Fruit fly (Drosophila melanogaster): Measurements from ENCODE around the gene CG31468.
A peak's percentile ranks its signal among the peaks of the same experiment; 100 is the strongest.

Gene CG31468

dm6 chr3R:23732990-23733512 lies 32.9 kb upstream of the CG31468 start, which contains the start of the genes Hmgcr and Rpn9 (continued):
- no peak for TF ChIP-seq CG32264 (GFP tag; optimal IDR thresholded peaks at IDR 0.05)
- no peak for TF ChIP-seq Mio (GFP tag; optimal IDR thresholded peaks at IDR 0.05)
- TF ChIP-seq Sp1 (GFP tag; optimal IDR thresholded peaks at IDR 0.05) = no peak
- TF ChIP-seq Vsx2 (GFP tag; optimal IDR thresholded peaks at IDR 0.05; ENCODE audit: partially characterized antibody) = peak; percentile 79
- no peak for TF ChIP-seq Hr83 (GFP tag; optimal IDR thresholded peaks at IDR 0.05; ENCODE audit: poor library complexity, severe bottlenecking)
- no peak for TF ChIP-seq Abd-B (GFP tag; optimal IDR thresholded peaks at IDR 0.05)

- no peak for TF ChIP-seq rgr (GFP tag; optimal IDR thresholded peaks at IDR 0.05)
- no peak for TF ChIP-seq CG32264 (GFP tag; optimal IDR thresholded peaks at IDR 0.05)
- TF ChIP-seq Sp1 (GFP tag; optimal IDR thresholded peaks at IDR 0.05) = no peak
- no peak for TF ChIP-seq Dif (GFP tag; optimal IDR thresholded peaks at IDR 0.05; ENCODE audit: partially characterized antibody)
- no peak for TF ChIP-seq Hr78 (GFP tag; optimal IDR thresholded peaks at IDR 0.05)
- no peak for TF ChIP-seq h (GFP tag; optimal IDR thresholded peaks at IDR 0.05)
- TF ChIP-seq sv (GFP tag; optimal IDR thresholded peaks at IDR 0.05) = no peak
- no peak for TF ChIP-seq psq (GFP tag; optimal IDR thresholded peaks at IDR 0.05)
- TF ChIP-seq tai (GFP tag; optimal IDR thresholded peaks at IDR 0.05) = no peak
- no peak for TF ChIP-seq fru (GFP tag; optimal IDR thresholded peaks at IDR 0.05)
- no peak for TF ChIP-seq Hnf4 (GFP tag; optimal IDR thresholded peaks at IDR 0.05)
- TF ChIP-seq Vsx2 (GFP tag; optimal IDR thresholded peaks at IDR 0.05; ENCODE audit: partially characterized antibody) = no peak
- TF ChIP-seq dmrt93B (GFP tag; optimal IDR thresholded peaks at IDR 0.05) = no peak
- TF ChIP-seq Myc (optimal IDR thresholded peaks at IDR 0.05) = no peak
- TF ChIP-seq CrebA (GFP tag; optimal IDR thresholded peaks at IDR 0.05; ENCODE audit: borderline replicate concordance) = no peak
- no peak for TF ChIP-seq foxo (GFP tag; optimal IDR thresholded peaks at IDR 0.05)
- no peak for TF ChIP-seq Jra (GFP tag; optimal IDR thresholded peaks at IDR 0.05)
Measured at dm6 chr3R:23732533-23732932, 32.4 kb upstream of the CG31468 start.

dm6 chr3R:23730472-23730801 lies 30.3 kb upstream of the CG31468 start:
- TF ChIP-seq Abd-B (GFP tag; optimal IDR thresholded peaks at IDR 0.05) (no peak), Rel (GFP tag; optimal IDR thresholded peaks at IDR 0.05) (no peak), Rel (tag; optimal IDR thresholded peaks at IDR 0.05) (peak; percentile 97)

- TF ChIP-seq Sp1 (GFP tag; optimal IDR thresholded peaks at IDR 0.05) = peak; percentile 9
- no peak for TF ChIP-seq Dfd (GFP tag; optimal IDR thresholded peaks at IDR 0.05)
- no peak for TF ChIP-seq Rel (GFP tag; optimal IDR thresholded peaks at IDR 0.05)
- TF ChIP-seq Rel (tag; optimal IDR thresholded peaks at IDR 0.05) = peak; percentile 5
- no peak for TF ChIP-seq psq (GFP tag; optimal IDR thresholded peaks at IDR 0.05)
- TF ChIP-seq CG32264 (GFP tag; optimal IDR thresholded peaks at IDR 0.05) = no peak
- no peak for TF ChIP-seq tai (GFP tag; optimal IDR thresholded peaks at IDR 0.05)
- TF ChIP-seq jim (GFP tag; optimal IDR thresholded peaks at IDR 0.05) = no peak
- no peak for TF ChIP-seq dsf (GFP tag; optimal IDR thresholded peaks at IDR 0.05; ENCODE audit: borderline replicate concordance)
- TF ChIP-seq woc (GFP tag; optimal IDR thresholded peaks at IDR 0.05) = no peak
- TF ChIP-seq dl (GFP tag; optimal IDR thresholded peaks at IDR 0.05; ENCODE audit: insufficient read depth in 1 of 2, partially characterized antibody in 2 of 2) = no peak
- TF ChIP-seq rgr (GFP tag; optimal IDR thresholded peaks at IDR 0.05) = no peak
- no peak for TF ChIP-seq sage (GFP tag; optimal IDR thresholded peaks at IDR 0.05)
- TF ChIP-seq CG9705 (GFP tag; optimal IDR thresholded peaks at IDR 0.05) = no peak
- TF ChIP-seq Vsx2 (GFP tag; optimal IDR thresholded peaks at IDR 0.05; ENCODE audit: partially characterized antibody) = no peak
- TF ChIP-seq Abd-B (GFP tag; optimal IDR thresholded peaks at IDR 0.05) = no peak
- TF ChIP-seq fru (GFP tag; optimal IDR thresholded peaks at IDR 0.05) = peak; percentile 14
- no peak for TF ChIP-seq CrebA (GFP tag; optimal IDR thresholded peaks at IDR 0.05; ENCODE audit: borderline replicate concordance)
- TF ChIP-seq Jra (GFP tag; optimal IDR thresholded peaks at IDR 0.05) = no peak
- no peak for TF ChIP-seq dmrt93B (GFP tag; optimal IDR thresholded peaks at IDR 0.05)
- peak; percentile 52 for TF ChIP-seq brk (GFP tag; optimal IDR thresholded peaks at IDR 0.05)
- no peak for TF ChIP-seq Hr78 (GFP tag; optimal IDR thresholded peaks at IDR 0.05)
- no peak for TF ChIP-seq N (GFP tag; optimal IDR thresholded peaks at IDR 0.05)
- no peak for TF ChIP-seq Mio (GFP tag; optimal IDR thresholded peaks at IDR 0.05)
- no peak for TF ChIP-seq pan (optimal IDR thresholded peaks at IDR 0.05)
- TF ChIP-seq ey (GFP tag; optimal IDR thresholded peaks at IDR 0.05) = no peak
- TF ChIP-seq usp (GFP tag; optimal IDR thresholded peaks at IDR 0.05) = no peak
- no peak for TF ChIP-seq Hr83 (GFP tag; optimal IDR thresholded peaks at IDR 0.05; ENCODE audit: poor library complexity, severe bottlenecking)
- no peak for TF ChIP-seq sv (GFP tag; optimal IDR thresholded peaks at IDR 0.05)
- TF ChIP-seq foxo (GFP tag; optimal IDR thresholded peaks at IDR 0.05) = peak in 1 of 2 experiments; percentile 15
- TF ChIP-seq HLH106 (tag; optimal IDR thresholded peaks at IDR 0.05) = peak; percentile 8
- TF ChIP-seq OdsH (GFP tag; optimal IDR thresholded peaks at IDR 0.05) = no peak
- TF ChIP-seq Hnf4 (GFP tag; optimal IDR thresholded peaks at IDR 0.05) = peak; percentile 2
- no peak for TF ChIP-seq Myc (optimal IDR thresholded peaks at IDR 0.05)
- TF ChIP-seq br (GFP tag; optimal IDR thresholded peaks at IDR 0.05) = peak; percentile 14
- TF ChIP-seq lola (GFP tag; optimal IDR thresholded peaks at IDR 0.05) = no peak
- TF ChIP-seq GATAd (GFP tag; optimal IDR thresholded peaks at IDR 0.05) = no peak
- peak; percentile 40 for TF ChIP-seq h (GFP tag; optimal IDR thresholded peaks at IDR 0.05)
- peak; percentile 40 for TF ChIP-seq Dif (GFP tag; optimal IDR thresholded peaks at IDR 0.05; ENCODE audit: partially characterized antibody)
Measured at dm6 chr3R:23729632-23730471, 29.7 kb upstream of the CG31468 start.
